Worm (Caenorhabditis elegans) whole organism, young adult: ENCODE results near the gene Y53F4B.36.
A peak's percentile ranks its signal among the peaks of the same experiment; 100 is the strongest.

ENCODE experiments used
- B0261.1 ChIP-seq: sonication (generic microtip); optimal IDR thresholded peaks from 2 replicates; lab custom pipeline; 2016; ENCODE audit warnings: mild to moderate bottlenecking, missing genetic modification characterization, moderate library complexity, missing compliant biosample characterization
- C06A6.2 ChIP-seq: fragments of 200-800 bp; sonication (Bioruptor generic); conservative IDR thresholded peaks from 2 replicates; pipeline ENCODE4 v1.3.6; 2022; ENCODE audit warnings: missing genetic modification characterization, missing compliant biosample characterization
- C17E4.6 ChIP-seq: fragments of 200-800 bp; sonication (Bioruptor generic); IDR thresholded peaks from 2 replicates; pipeline ENCODE4 v1.3.6; 2022; ENCODE audit warnings: missing genetic modification reagents, missing genetic modification characterization, missing compliant biosample characterization
- F37B4.10 ChIP-seq: fragments of 200-800 bp; sonication (Bioruptor generic); IDR thresholded peaks from 2 replicates; pipeline ENCODE4 v1.3.6; 2022; ENCODE audit warnings: missing genetic modification characterization, missing compliant biosample characterization
- F52B5.7 ChIP-seq: sonication (generic microtip); optimal IDR thresholded peaks from 2 replicates; lab custom pipeline; 2016; ENCODE audit warnings: mild to moderate bottlenecking, missing genetic modification characterization, missing compliant biosample characterization
- F55B11.4 ChIP-seq: sonication (generic microtip); optimal IDR thresholded peaks from 2 replicates; lab custom pipeline; 2016; ENCODE audit warnings: missing compliant biosample characterization, missing genetic modification characterization, borderline replicate concordance; ENCODE audit not compliant: insufficient read depth
- F57A8.1 ChIP-seq: fragments of 200-800 bp; sonication (Bioruptor generic); optimal IDR thresholded peaks from 2 replicates; lab custom pipeline; 2018; ENCODE audit warnings: mild to moderate bottlenecking, missing genetic modification characterization, moderate library complexity, missing compliant biosample characterization
- T07F8.4 ChIP-seq: sonication (generic microtip); optimal IDR thresholded peaks from 2 replicates; lab custom pipeline; 2016; ENCODE audit warnings: mild to moderate bottlenecking, missing genetic modification characterization, moderate library complexity, missing compliant biosample characterization
- T26A5.8 ChIP-seq: sonication (generic microtip); optimal IDR thresholded peaks from 2 replicates; lab custom pipeline; 2016; ENCODE audit warnings: missing genetic modification characterization, missing compliant biosample characterization
- Y56A3A.18 ChIP-seq: fragments of 200-800 bp; sonication (Bioruptor generic); IDR thresholded peaks from 2 replicates; pipeline ENCODE4 v1.3.6; 2022; ENCODE audit warnings: missing genetic modification reagents, missing genetic modification characterization, missing compliant biosample characterization
- ZK185.1 ChIP-seq: sonication (generic microtip); optimal IDR thresholded peaks from 2 replicates; lab custom pipeline; 2016; ENCODE audit warnings: mild to moderate bottlenecking, missing genetic modification characterization, missing compliant biosample characterization; ENCODE audit not compliant: poor library complexity, severe bottlenecking
- ama-1 ChIP-seq, 3 experiments: fragments of 150-350 bp in 1 of 3; sonication (generic microtip) in 2 of 3; optimal IDR thresholded peaks; 2 replicates each; lab custom pipeline; 2014 to 2018; ENCODE audit warnings: missing biosample characterization in 2 of 3, missing genetic modification characterization in 2 of 3, missing genetic modification reagents in 2 of 3
- aptf-2 ChIP-seq: fragments of 200-800 bp; sonication (Bioruptor generic); conservative IDR thresholded peaks from 2 replicates; pipeline ENCODE4 v1.3.6; 2022; ENCODE audit warnings: missing genetic modification reagents, missing genetic modification characterization, missing compliant biosample characterization
- bed-2 ChIP-seq: fragments of 200-800 bp; sonication (Bioruptor generic); IDR thresholded peaks from 2 replicates; pipeline ENCODE4 v1.3.6; 2022; ENCODE audit warnings: missing genetic modification reagents, missing genetic modification characterization, missing compliant biosample characterization
- cebp-2 ChIP-seq: fragments of 200-800 bp; sonication (Bioruptor generic); IDR thresholded peaks from 2 replicates; pipeline ENCODE4 v1.3.6; 2022; ENCODE audit warnings: missing genetic modification characterization, missing compliant biosample characterization
- ceh-79 ChIP-seq: sonication (generic microtip); optimal IDR thresholded peaks from 2 replicates; lab custom pipeline; 2017; ENCODE audit warnings: mild to moderate bottlenecking, missing genetic modification characterization, missing compliant biosample characterization
- ceh-91 ChIP-seq: fragments of 200-800 bp; sonication (Bioruptor generic); IDR thresholded peaks from 2 replicates; pipeline ENCODE4 v1.3.6; 2022; ENCODE audit warnings: missing genetic modification reagents, missing genetic modification characterization, missing compliant biosample characterization
- dox-1 ChIP-seq: fragments of 200-800 bp; sonication (Bioruptor generic); IDR thresholded peaks from 2 replicates; pipeline ENCODE4 v1.3.6; 2022; ENCODE audit warnings: missing genetic modification reagents, missing genetic modification characterization, missing compliant biosample characterization
- egrh-3 ChIP-seq: fragments of 200-800 bp; sonication (Bioruptor generic); IDR thresholded peaks from 2 replicates; pipeline ENCODE4 v1.3.6; 2022; ENCODE audit warnings: missing genetic modification reagents, missing genetic modification characterization, missing compliant biosample characterization
- ekl-4 ChIP-seq: fragments of 200-800 bp; sonication (Bioruptor generic); IDR thresholded peaks from 2 replicates; pipeline ENCODE4 v1.3.6; 2022; ENCODE audit warnings: missing genetic modification reagents, missing genetic modification characterization, missing compliant biosample characterization
- fkh-3 ChIP-seq: sonication (generic microtip); optimal IDR thresholded peaks from 2 replicates; lab custom pipeline; 2016; ENCODE audit warnings: mild to moderate bottlenecking, missing genetic modification characterization, missing compliant biosample characterization
- him-1 ChIP-seq: sonication (generic microtip); optimal IDR thresholded peaks from 2 replicates; lab custom pipeline; 2016; ENCODE audit warnings: missing genotype, missing genetic modification reagents, missing genetic modification characterization, missing compliant biosample characterization
- hlh-26 ChIP-seq: fragments of 200-800 bp; sonication (Bioruptor generic); conservative IDR thresholded peaks from 2 replicates; pipeline ENCODE4 v1.3.6; 2022; ENCODE audit warnings: missing genetic modification reagents, missing genetic modification characterization, missing compliant biosample characterization
- hmg-1.2 ChIP-seq: fragments of 200-800 bp; sonication (Bioruptor generic); IDR thresholded peaks from 2 replicates; pipeline ENCODE4 v1.3.6; 2022; ENCODE audit warnings: missing genetic modification reagents, missing genetic modification characterization, missing compliant biosample characterization
- lag-1 ChIP-seq: fragments of 200-800 bp; sonication (Bioruptor generic); IDR thresholded peaks from 2 replicates; pipeline ENCODE4 v1.3.6; 2022; ENCODE audit warnings: missing genetic modification reagents, missing genetic modification characterization, missing compliant biosample characterization
- lin-26 ChIP-seq: fragments of 200-800 bp; sonication (Bioruptor generic); IDR thresholded peaks from 2 replicates; pipeline ENCODE4 v1.3.6; 2022; ENCODE audit warnings: missing genetic modification reagents, missing genetic modification characterization, missing compliant biosample characterization
- lir-1 ChIP-seq: fragments of 200-800 bp; sonication (Bioruptor generic); conservative IDR thresholded peaks from 2 replicates; pipeline ENCODE4 v1.3.6; 2022; ENCODE audit warnings: missing genetic modification reagents, missing genetic modification characterization, missing compliant biosample characterization
- madf-10 ChIP-seq: sonication (generic microtip); optimal IDR thresholded peaks from 2 replicates; lab custom pipeline; 2016; ENCODE audit warnings: mild to moderate bottlenecking, missing genetic modification characterization, missing compliant biosample characterization
- nfya-2 ChIP-seq: fragments of 200-800 bp; sonication (Bioruptor generic); IDR thresholded peaks from 2 replicates; pipeline ENCODE4 v1.3.6; 2022; ENCODE audit warnings: missing genetic modification reagents, missing genetic modification characterization, missing compliant biosample characterization
- nfyb-1 ChIP-seq: fragments of 200-800 bp; sonication (Bioruptor generic); IDR thresholded peaks from 2 replicates; pipeline ENCODE4 v1.3.6; 2022; ENCODE audit warnings: missing genetic modification reagents, missing genetic modification characterization, missing compliant biosample characterization
- nhr-120 ChIP-seq: fragments of 200-800 bp; sonication (Bioruptor generic); IDR thresholded peaks from 2 replicates; pipeline ENCODE4 v1.3.6; 2022; ENCODE audit warnings: missing genetic modification characterization, missing compliant biosample characterization
- rcor-1 ChIP-seq: fragments of 200-800 bp; sonication (Bioruptor generic); IDR thresholded peaks from 2 replicates; pipeline ENCODE4 v1.3.6; 2022; ENCODE audit warnings: missing genetic modification reagents, missing genetic modification characterization, missing compliant biosample characterization
- sdz-38 ChIP-seq: sonication (generic microtip); optimal IDR thresholded peaks from 2 replicates; lab custom pipeline; 2016; ENCODE audit warnings: missing genotype, missing genetic modification characterization, missing compliant biosample characterization
- snpc-1.1 ChIP-seq: sonication (generic microtip); optimal IDR thresholded peaks from 2 replicates; lab custom pipeline; 2017; ENCODE audit warnings: missing genetic modification characterization, mild to moderate bottlenecking, missing compliant biosample characterization, antibody characterized with exemption, moderate library complexity, missing genotype, missing genetic modification reagents; ENCODE audit not compliant: insufficient read depth
- somi-1 ChIP-seq: fragments of 200-800 bp; sonication (Bioruptor generic); optimal IDR thresholded peaks from 2 replicates; lab custom pipeline; 2018; ENCODE audit warnings: mild to moderate bottlenecking, missing genetic modification characterization, missing compliant biosample characterization
- zfh-2 ChIP-seq: fragments of 200-800 bp; sonication (Bioruptor generic); conservative IDR thresholded peaks from 2 replicates; pipeline ENCODE4 v1.3.6; 2022; ENCODE audit warnings: missing genetic modification reagents, missing genetic modification characterization, missing compliant biosample characterization
- ztf-25 ChIP-seq: fragments of 200-800 bp; sonication (Bioruptor generic); IDR thresholded peaks from 2 replicates; pipeline ENCODE4 v1.3.6; 2022; ENCODE audit warnings: missing genetic modification reagents, missing genetic modification characterization, missing compliant biosample characterization
- ztf-26 ChIP-seq: sonication (generic microtip); optimal IDR thresholded peaks from 2 replicates; lab custom pipeline; 2017; ENCODE audit warnings: missing genetic modification characterization, missing compliant biosample characterization

Gene Y53F4B.36

DNA sequence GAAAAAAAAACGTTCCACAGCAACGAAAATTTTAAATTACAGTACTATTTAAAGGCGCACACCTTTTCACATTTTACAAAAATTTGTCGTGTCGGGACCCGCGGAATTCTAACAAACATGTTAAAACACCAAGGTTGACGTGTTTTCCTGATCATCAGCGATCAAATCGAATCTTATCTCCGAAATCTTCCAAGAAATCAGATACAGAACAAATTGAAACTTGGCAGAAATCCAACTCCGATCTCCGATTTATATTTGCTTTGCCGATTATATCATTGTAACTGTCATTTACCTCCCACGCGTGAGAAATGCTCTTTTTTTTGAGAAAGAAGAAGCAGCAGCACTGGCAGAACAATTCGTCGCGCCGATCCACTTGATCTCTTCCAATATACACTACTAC, 38.0 kb downstream of the Y53F4B.36 start:
- TF ChIP-seq him-1 (no peak), hlh-26 (GFP tag; lab: Robert Waterston, UW) (no peak), bed-2 (GFP tag; lab: Robert Waterston, UW) (no peak), ztf-26 (tag; lab: Kevin White, UChicago) (no peak), nhr-120 (no peak), dox-1 (GFP tag; lab: Robert Waterston, UW) (no peak), F37B4.10 (GFP tag; lab: Robert Waterston, UW) (no peak), F55B11.4 (no peak), cebp-2 (GFP tag; lab: Robert Waterston, UW) (no peak), lin-26 (GFP tag; lab: Robert Waterston, UW) (no peak), nfyb-1 (GFP tag; lab: Robert Waterston, UW) (no peak), lag-1 (no peak)

DNA sequence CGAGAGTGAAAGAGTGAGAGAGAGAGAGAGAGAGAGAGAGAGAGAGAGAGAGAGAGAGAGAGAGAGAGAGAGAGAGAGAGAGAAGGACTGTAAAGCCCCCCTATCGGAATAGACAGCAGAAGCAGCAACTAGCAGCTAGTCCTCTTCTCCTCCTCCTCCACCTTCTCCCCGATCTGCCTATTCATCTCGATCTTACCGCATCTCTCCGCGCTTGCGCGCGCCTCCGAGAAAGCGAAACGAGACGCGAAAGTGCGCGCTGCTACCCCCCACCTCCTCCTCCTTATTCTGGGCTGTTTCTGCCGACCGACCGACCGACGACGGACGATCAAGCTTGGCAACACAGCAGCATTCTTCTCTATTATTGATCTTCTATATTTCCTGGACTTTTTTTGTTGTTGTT, 42.2 kb downstream of the Y53F4B.36 start:
- TF ChIP-seq egrh-3 (GFP tag; lab: Robert Waterston, UW) (peak; percentile 92), ceh-91 (no peak), zfh-2 (GFP tag; lab: Robert Waterston, UW) (peak; percentile 89), C17E4.6 (GFP tag; lab: Robert Waterston, UW) (no peak), lin-26 (GFP tag; lab: Robert Waterston, UW) (no peak)

DNA sequence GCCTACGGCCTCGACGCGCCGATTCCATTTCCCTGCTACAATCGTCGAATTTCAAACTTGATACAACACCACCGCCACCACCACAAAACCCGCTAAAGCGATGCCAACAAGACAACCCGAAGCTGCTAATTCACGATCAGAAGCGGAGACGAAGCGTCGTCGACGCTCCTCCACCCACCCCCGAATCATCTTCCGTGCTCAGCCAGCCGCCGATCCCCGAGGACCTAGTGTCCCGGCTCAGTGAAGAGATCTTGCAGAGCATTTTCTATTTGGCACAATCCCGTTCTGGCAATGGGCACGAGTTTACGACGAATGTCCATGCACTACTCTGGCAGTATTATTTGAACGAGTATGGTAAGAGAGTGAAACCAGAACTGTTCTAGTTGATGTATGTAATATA, 42.9 kb downstream of the Y53F4B.36 start:
- TF ChIP-seq F57A8.1 (GFP tag; lab: Kevin White, UChicago), result no peak
- peak; percentile 69 for TF ChIP-seq zfh-2 (GFP tag; lab: Robert Waterston, UW)
- TF ChIP-seq C17E4.6 (GFP tag; lab: Robert Waterston, UW), result no peak
- 0 out of 2 replicates have a peak, but pooled peaks have one; percentile 13 for TF ChIP-seq cebp-2 (GFP tag; lab: Robert Waterston, UW)
- no peak for TF ChIP-seq F55B11.4
- peak; percentile 25; the same call in 1 of the 2 replicates for TF ChIP-seq egrh-3 (GFP tag; lab: Robert Waterston, UW)
- no peak for TF ChIP-seq B0261.1

DNA sequence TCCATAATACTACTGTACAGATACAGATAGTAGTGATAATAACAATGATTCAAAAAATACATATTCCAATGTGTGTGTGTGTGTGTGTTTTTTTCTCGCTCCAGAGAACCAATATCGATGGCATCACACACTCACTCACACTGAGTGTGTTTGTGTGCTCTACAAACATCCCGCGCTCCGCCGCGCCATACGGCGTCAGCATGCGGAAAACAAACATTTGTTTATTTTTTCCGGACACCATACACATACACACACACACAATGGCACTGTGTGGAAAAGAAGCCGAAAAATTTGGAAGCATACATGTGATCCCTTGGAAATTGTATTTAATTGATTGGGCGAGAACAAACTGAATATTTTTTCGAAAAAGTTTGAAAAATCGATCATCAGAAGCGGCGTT, 43.3 kb downstream of the Y53F4B.36 start:
- TF ChIP-seq lir-1 (GFP tag; lab: Robert Waterston, UW) (no peak), aptf-2 (GFP tag; lab: Robert Waterston, UW) (0 out of 2 replicates have a peak, but pooled peaks have one; percentile 5), ceh-91 (no peak), cebp-2 (GFP tag; lab: Robert Waterston, UW) (no peak), nfya-2 (GFP tag; lab: Robert Waterston, UW) (0 out of 2 replicates have a peak, but pooled peaks have one; percentile 60)

DNA sequence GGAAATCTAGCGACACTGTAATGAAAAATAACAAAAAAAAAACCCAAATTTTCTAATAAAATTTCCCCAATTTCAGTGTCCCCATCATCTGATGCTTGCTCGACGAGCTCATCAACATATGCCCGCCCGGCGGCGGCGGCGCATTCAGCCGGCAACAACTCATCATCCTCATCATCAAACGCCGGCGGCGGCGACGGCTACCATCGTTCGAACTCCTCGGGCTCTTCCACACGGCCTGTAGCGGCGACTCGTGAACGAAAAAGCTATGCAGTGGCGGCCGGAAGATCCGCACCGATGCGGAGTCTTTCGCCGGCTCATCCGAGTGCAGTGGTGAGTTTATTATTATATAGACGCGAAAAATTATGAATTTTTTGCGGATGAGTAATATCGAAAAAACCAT, 44.4 kb downstream of the Y53F4B.36 start:
- TF ChIP-seq zfh-2 (GFP tag; lab: Robert Waterston, UW) (peak; percentile 90), Y56A3A.18 (no peak), egrh-3 (GFP tag; lab: Robert Waterston, UW) (peak; percentile 53; the same call in 1 of the 2 replicates), T26A5.8 (no peak), madf-10 (tag; lab: Kevin White, UChicago) (no peak), nfyb-1 (GFP tag; lab: Robert Waterston, UW) (no peak)

DNA sequence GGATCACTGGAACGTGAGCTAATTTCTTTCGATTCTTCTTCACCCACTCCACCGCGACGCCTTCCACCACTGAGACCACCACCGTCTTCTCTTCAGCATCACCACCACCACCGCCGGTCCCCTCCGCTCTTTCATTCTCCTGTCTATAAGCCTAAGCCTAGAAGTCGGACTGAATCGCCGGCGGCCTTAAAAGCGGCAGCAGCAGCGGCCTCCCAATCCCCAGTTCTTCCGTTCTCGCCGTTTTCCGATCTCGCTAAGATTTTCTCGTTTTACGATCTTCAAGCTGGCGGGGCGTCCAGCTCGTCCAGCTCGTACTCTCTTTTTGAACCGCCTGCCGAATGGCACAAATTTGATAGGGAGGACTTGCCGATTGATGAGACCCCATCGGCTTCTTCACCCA, 50.4 kb downstream of the Y53F4B.36 start:
- TF ChIP-seq dox-1 (GFP tag; lab: Robert Waterston, UW) (0 out of 2 replicates have a peak, but pooled peaks have one; percentile 9), C06A6.2 (0 out of 2 replicates have a peak, but pooled peaks have one; percentile 12), fkh-3 (no peak), sdz-38 (tag; lab: Kevin White, UChicago) (no peak), him-1 (no peak), rcor-1 (GFP tag; lab: Robert Waterston, UW) (no peak), ama-1 (optimal IDR thresholded peaks at IDR 0.05; lab: Kevin White, UChicago) (no peak), ama-1 (GFP tag; optimal IDR thresholded peaks at IDR 0.05; lab: Kevin White, UChicago) (no peak), ekl-4 (GFP tag; lab: Robert Waterston, UW) (0 out of 2 replicates have a peak, but pooled peaks have one; percentile 30), zfh-2 (GFP tag; lab: Robert Waterston, UW) (peak; percentile 88), snpc-1.1 (no peak), ztf-25 (GFP tag; lab: Robert Waterston, UW) (no peak), egrh-3 (GFP tag; lab: Robert Waterston, UW) (peak; percentile 66; the same call in 1 of the 2 replicates), hmg-1.2 (GFP tag; lab: Robert Waterston, UW) (0 out of 2 replicates have a peak, but pooled peaks have one; percentile 15), ZK185.1 (no peak), somi-1 (GFP tag; lab: Kevin White, UChicago) (no peak), T07F8.4 (tag; lab: Kevin White, UChicago) (no peak), ceh-79 (tag; lab: Kevin White, UChicago) (peak; percentile 1), F52B5.7 (tag; lab: Kevin White, UChicago) (peak; percentile 5)
